Worm (Caenorhabditis elegans) whole organism, late embryonic: ENCODE data around the gene nlp-9.
A peak's percentile ranks its signal among the peaks of the same experiment; 100 is the strongest.

Experiments used
- C08G9.2 ChIP-seq: sonication (generic microtip); optimal IDR thresholded peaks from 2 replicates; lab custom pipeline; 2016; ENCODE audit warnings: mild to moderate bottlenecking, missing genetic modification characterization, moderate library complexity, missing compliant biosample characterization
- F13H6.1 ChIP-seq: sonication (generic microtip); optimal IDR thresholded peaks from 2 replicates; lab custom pipeline; 2016; ENCODE audit warnings: missing genetic modification characterization, missing compliant biosample characterization
- K02D7.2 ChIP-seq: sonication (generic microtip); optimal IDR thresholded peaks from 2 replicates; lab custom pipeline; 2017; ENCODE audit warnings: mild to moderate bottlenecking, missing genetic modification characterization, missing compliant biosample characterization
- K09A11.1 ChIP-seq: sonication (generic microtip); optimal IDR thresholded peaks from 2 replicates; lab custom pipeline; 2017; ENCODE audit warnings: antibody characterized with exemption, mild to moderate bottlenecking, missing genetic modification characterization, missing compliant biosample characterization; ENCODE audit not compliant: insufficient read depth
- Y22D7AL.16 ChIP-seq: sonication (generic microtip); optimal IDR thresholded peaks from 2 replicates; lab custom pipeline; 2016; ENCODE audit warnings: missing genetic modification characterization, missing compliant biosample characterization
- ahr-1 ChIP-seq: sonication (generic microtip); optimal IDR thresholded peaks from 2 replicates; lab custom pipeline; 2016; ENCODE audit warnings: missing genetic modification characterization, missing compliant biosample characterization
- ama-1 ChIP-seq: fragments of 150-350 bp; optimal IDR thresholded peaks from 2 replicates; lab custom pipeline; 2014
- ceh-14 ChIP-seq: sonication (generic microtip); optimal IDR thresholded peaks from 2 replicates; lab custom pipeline; 2016; ENCODE audit warnings: missing genotype, missing genetic modification characterization, missing compliant biosample characterization
- ceh-19 ChIP-seq: fragments of 200-800 bp; sonication (Bioruptor generic); optimal IDR thresholded peaks from 2 replicates; lab custom pipeline; 2018; ENCODE audit warnings: mild to moderate bottlenecking, missing genetic modification characterization, missing compliant biosample characterization
- ceh-30 ChIP-seq: fragments of 150-350 bp; optimal IDR thresholded peaks from 2 replicates; lab custom pipeline; 2014; ENCODE audit warnings: missing biosample characterization, missing genetic modification characterization
- ceh-45 ChIP-seq: fragments of 200-800 bp; sonication (Bioruptor generic); IDR thresholded peaks from 2 replicates; pipeline ENCODE4 v1.3.6; 2022; ENCODE audit warnings: missing genetic modification reagents, missing genetic modification characterization, missing compliant biosample characterization
- ceh-9 ChIP-seq: sonication (generic microtip); optimal IDR thresholded peaks from 2 replicates; lab custom pipeline; 2016; ENCODE audit warnings: mild to moderate bottlenecking, missing genetic modification characterization, inconsistent platforms, missing compliant biosample characterization
- che-1 ChIP-seq: sonication (generic microtip); optimal IDR thresholded peaks from 2 replicates; lab custom pipeline; 2016; ENCODE audit warnings: mild to moderate bottlenecking, missing genetic modification characterization, missing compliant biosample characterization
- elt-2 ChIP-seq: sonication (generic microtip); optimal IDR thresholded peaks from 2 replicates; lab custom pipeline; 2016; ENCODE audit warnings: missing genetic modification reagents, missing genetic modification characterization, missing compliant biosample characterization
- elt-4 ChIP-seq: sonication (generic microtip); optimal IDR thresholded peaks from 2 replicates; lab custom pipeline; 2016; ENCODE audit warnings: missing genetic modification characterization, missing compliant biosample characterization
- eyg-1 ChIP-seq: sonication (generic microtip); optimal IDR thresholded peaks from 2 replicates; lab custom pipeline; 2016; ENCODE audit warnings: missing genotype, missing genetic modification characterization, missing compliant biosample characterization
- gmeb-2 ChIP-seq: sonication (generic microtip); optimal IDR thresholded peaks from 2 replicates; lab custom pipeline; 2016; ENCODE audit warnings: missing genetic modification characterization, inconsistent platforms, missing compliant biosample characterization
- hlh-13 ChIP-seq: fragments of 200-800 bp; sonication (Bioruptor generic); optimal IDR thresholded peaks from 2 replicates; lab custom pipeline; 2018; ENCODE audit warnings: mild to moderate bottlenecking, missing genetic modification characterization, missing compliant biosample characterization
- hlh-30 ChIP-seq: sonication (generic microtip); optimal IDR thresholded peaks from 2 replicates; lab custom pipeline; 2017; ENCODE audit warnings: antibody characterized with exemption, missing genetic modification characterization, missing compliant biosample characterization; ENCODE audit not compliant: insufficient read depth
- hlh-6 ChIP-seq: sonication (generic microtip); optimal IDR thresholded peaks from 2 replicates; lab custom pipeline; 2016; ENCODE audit warnings: missing genotype, missing genetic modification characterization, missing compliant biosample characterization
- hlh-8 ChIP-seq: sonication (generic microtip); optimal IDR thresholded peaks from 2 replicates; lab custom pipeline; 2016; ENCODE audit warnings: missing genotype, missing genetic modification characterization, missing compliant biosample characterization
- lin-11 ChIP-seq: fragments of 200-800 bp; sonication (Bioruptor generic); optimal IDR thresholded peaks from 2 replicates; lab custom pipeline; 2018; ENCODE audit warnings: mild to moderate bottlenecking, missing genetic modification characterization, missing compliant biosample characterization
- npax-4 ChIP-seq: sonication (generic microtip); optimal IDR thresholded peaks from 2 replicates; lab custom pipeline; 2016; ENCODE audit warnings: missing genetic modification characterization, missing compliant biosample characterization
- odd-2 ChIP-seq: sonication (generic microtip); optimal IDR thresholded peaks from 2 replicates; lab custom pipeline; 2017; ENCODE audit warnings: antibody characterized with exemption, mild to moderate bottlenecking, missing genetic modification characterization, missing compliant biosample characterization
- pag-3 ChIP-seq: sonication (generic microtip); optimal IDR thresholded peaks from 2 replicates; lab custom pipeline; 2016; ENCODE audit warnings: missing compliant biosample characterization, missing genetic modification characterization, borderline replicate concordance
- pat-9 ChIP-seq: fragments of 200-800 bp; sonication (Bioruptor generic); optimal IDR thresholded peaks from 2 replicates; lab custom pipeline; 2018; ENCODE audit warnings: mild to moderate bottlenecking, missing genetic modification characterization, moderate library complexity, missing compliant biosample characterization
- pha-4 ChIP-seq: fragments of 150-350 bp; optimal IDR thresholded peaks from 2 replicates; lab custom pipeline; 2018; ENCODE audit warnings: missing biosample characterization, missing genetic modification reagents, missing genetic modification characterization
- pqm-1 ChIP-seq: sonication (generic microtip); optimal IDR thresholded peaks from 2 replicates; lab custom pipeline; 2016; ENCODE audit warnings: missing genetic modification characterization, missing compliant biosample characterization
- ref-2 ChIP-seq: sonication (generic microtip); optimal IDR thresholded peaks from 2 replicates; lab custom pipeline; 2016; ENCODE audit warnings: missing genetic modification characterization, missing compliant biosample characterization
- sox-2 ChIP-seq: fragments of 200-800 bp; sonication (Bioruptor generic); IDR thresholded peaks from 2 replicates; pipeline ENCODE4 v1.3.6; 2022; ENCODE audit warnings: missing genetic modification reagents, missing genetic modification characterization, missing compliant biosample characterization
- syd-9 ChIP-seq: sonication (generic microtip); optimal IDR thresholded peaks from 2 replicates; lab custom pipeline; 2016; ENCODE audit warnings: mild to moderate bottlenecking, missing genetic modification characterization, moderate library complexity, missing compliant biosample characterization
- tbx-7 ChIP-seq: sonication (generic microtip); optimal IDR thresholded peaks from 2 replicates; lab custom pipeline; 2016; ENCODE audit warnings: missing genotype, missing genetic modification characterization, missing compliant biosample characterization
- unc-3 ChIP-seq, 2 experiments: fragments of 200-800 bp in 1 of 2; sonication (Bioruptor generic) in 1 of 2; sonication (generic microtip) in 1 of 2; conservative IDR thresholded peaks in 1 of 2; optimal IDR thresholded peaks in 1 of 2; 2 replicates each; pipeline versions ENCODE4 v1.3.6 to Lab custom; 2016 to 2022; ENCODE audit warnings: missing compliant biosample characterization in 2 of 2, missing genetic modification characterization in 2 of 2, missing genetic modification reagents in 1 of 2
- unc-55 ChIP-seq: sonication (generic microtip); optimal IDR thresholded peaks from 2 replicates; lab custom pipeline; 2017; ENCODE audit warnings: missing biosample characterization, missing genetic modification reagents, missing genetic modification characterization
- ztf-16 ChIP-seq: sonication (generic microtip); optimal IDR thresholded peaks from 2 replicates; lab custom pipeline; 2017; ENCODE audit warnings: missing genetic modification characterization, missing compliant biosample characterization

The nlp-9 gene

ce11 chrV:4181727-4182126, 37.7 kb upstream of the nlp-9 start (continued):
- TF ChIP-seq K02D7.2 (tag; lab: Kevin White, UChicago) = no peak
- peak; percentile 27 for TF ChIP-seq ceh-14 (tag; lab: Kevin White, UChicago)
- no peak for TF ChIP-seq unc-55 (GFP tag; lab: Kevin White, UChicago)
- no peak for TF ChIP-seq F13H6.1 (tag; lab: Kevin White, UChicago)
- TF ChIP-seq lin-11 (tag; lab: Kevin White, UChicago) = no peak
- no peak for TF ChIP-seq odd-2 (tag; lab: Kevin White, UChicago)
- peak; percentile 23 for TF ChIP-seq ahr-1 (tag; lab: Kevin White, UChicago)
- TF ChIP-seq gmeb-2 (tag; lab: Kevin White, UChicago) = no peak
- TF ChIP-seq pag-3 (tag; lab: Kevin White, UChicago) = no peak
- TF ChIP-seq K09A11.1 (tag; lab: Kevin White, UChicago) = no peak
- TF ChIP-seq hlh-8 (tag; lab: Kevin White, UChicago) = no peak
- TF ChIP-seq ama-1 (lab: Kevin White, UChicago) = no peak
- TF ChIP-seq eyg-1 (tag; lab: Kevin White, UChicago) = peak; percentile 14
- TF ChIP-seq hlh-6 = peak; percentile 52
- TF ChIP-seq sox-2 (GFP tag; lab: Robert Waterston, UW) = no peak
- no peak for TF ChIP-seq pha-4
- TF ChIP-seq pqm-1 (tag; lab: Kevin White, UChicago) = no peak
- TF ChIP-seq tbx-7 (tag; lab: Kevin White, UChicago) = peak; percentile 76
- no peak for TF ChIP-seq ref-2 (tag; lab: Kevin White, UChicago)
- TF ChIP-seq elt-4 (tag; lab: Kevin White, UChicago) = no peak
- no peak for TF ChIP-seq hlh-13
- TF ChIP-seq ceh-19 = no peak
- TF ChIP-seq npax-4 (tag; lab: Kevin White, UChicago) = no peak
- TF ChIP-seq pat-9 = no peak
- no peak for TF ChIP-seq ztf-16

ce11 chrV:4182546-4182945, 36.9 kb upstream of the nlp-9 start:
- no peak for TF ChIP-seq unc-3 (GFP tag; conservative IDR thresholded peaks at IDR 0.05; lab: Robert Waterston, UW)
- no peak for TF ChIP-seq unc-3 (tag; optimal IDR thresholded peaks at IDR 0.05; lab: Kevin White, UChicago)
- TF ChIP-seq ceh-30 = no peak
- no peak for TF ChIP-seq Y22D7AL.16 (tag; lab: Kevin White, UChicago)
- no peak for TF ChIP-seq ceh-45 (GFP tag; lab: Robert Waterston, UW)
- no peak for TF ChIP-seq che-1
- no peak for TF ChIP-seq syd-9 (tag; lab: Kevin White, UChicago)

ce11 chrV:4185885-4186284, 33.6 kb upstream of the nlp-9 start:
- no peak for TF ChIP-seq pha-4
- peak; percentile 60 for TF ChIP-seq elt-2

ce11 chrV:4186453-4187143, 32.8 kb upstream of the nlp-9 start:
- TF ChIP-seq elt-2 = peak; percentile 6
- TF ChIP-seq C08G9.2 (tag; lab: Kevin White, UChicago) = no peak
- TF ChIP-seq, all 69 proteins: peak for 1

ce11 chrV:4187144-4187485, 32.3 kb upstream of the nlp-9 start, which contains the start of gene nhr-114:
nhr-114 (plus strand) TSS chrV:4187202.
- TF ChIP-seq ceh-9 (tag; lab: Kevin White, UChicago) (no peak), hlh-30 (tag; lab: Kevin White, UChicago) (peak; percentile 22)
